Fruit fly (Drosophila melanogaster): ENCODE results near the gene Gr64b.

Gene Gr64b

dm6 chr3L:4003316-4003715 lies 25.1 kb upstream of the Gr64b start, which contains the start of gene CG14985:
Gene CG14985, plus strand, starts transcription at chr3L:4003474.
- TF ChIP-seq CG8159 (tag; optimal IDR thresholded peaks at IDR 0.05) = no peak
- TF ChIP-seq fd96Ca (GFP tag; IDR thresholded peaks at IDR 0.05) = no peak
- no peak for TF ChIP-seq CG12605 (GFP tag; IDR thresholded peaks at IDR 0.05)
- TF ChIP-seq rn (GFP tag; IDR thresholded peaks at IDR 0.05) = no peak
- no peak for TF ChIP-seq CG10348 (GFP tag; IDR thresholded peaks at IDR 0.05)
- no peak for TF ChIP-seq CG34367 (tag; optimal IDR thresholded peaks at IDR 0.05)
- TF ChIP-seq CG8301 (tag; optimal IDR thresholded peaks at IDR 0.05) = no peak
- TF ChIP-seq CG17806 (tag; optimal IDR thresholded peaks at IDR 0.05) = no peak
- no peak for TF ChIP-seq Ets98B (GFP tag; IDR thresholded peaks at IDR 0.05)
- TF ChIP-seq Pif1B (GFP tag; optimal IDR thresholded peaks at IDR 0.05) = no peak
- TF ChIP-seq CG9948 (tag; optimal IDR thresholded peaks at IDR 0.05) = no peak
- TF ChIP-seq D1 (tag; optimal IDR thresholded peaks at IDR 0.05) = no peak
- TF ChIP-seq CG13204 (GFP tag; optimal IDR thresholded peaks at IDR 0.05) = no peak
- no peak for TF ChIP-seq EcR (GFP tag; optimal IDR thresholded peaks at IDR 0.05)

dm6 chr3L:4007256-4007655 lies 21.1 kb upstream of the Gr64b start:
- TF ChIP-seq Pif1A (GFP tag; optimal IDR thresholded peaks at IDR 0.05) (no peak), CG4496 (GFP tag; IDR thresholded peaks at IDR 0.05) (no peak), CG14655 (GFP tag; optimal IDR thresholded peaks at IDR 0.05) (peak; percentile 6), CG17806 (tag; optimal IDR thresholded peaks at IDR 0.05) (no peak)

- peak; percentile 1 for TF ChIP-seq CG9948 (tag; optimal IDR thresholded peaks at IDR 0.05)
- TF ChIP-seq CG8301 (tag; optimal IDR thresholded peaks at IDR 0.05) = no peak
- TF ChIP-seq CG14655 (GFP tag; optimal IDR thresholded peaks at IDR 0.05) = peak; percentile 4
- peak; percentile 32 for TF ChIP-seq CG8159 (tag; optimal IDR thresholded peaks at IDR 0.05)
Observed at dm6 chr3L:4010122-4010521, 18.3 kb upstream of the Gr64b start.

- TF ChIP-seq CG17806 (tag; optimal IDR thresholded peaks at IDR 0.05) = peak; percentile 5
- TF ChIP-seq Snoo (tag; optimal IDR thresholded peaks at IDR 0.05) = no peak
- TF ChIP-seq CG8301 (tag; optimal IDR thresholded peaks at IDR 0.05) = peak; percentile 29
- TF ChIP-seq Pif1B (GFP tag; optimal IDR thresholded peaks at IDR 0.05) = peak; percentile 1
- peak; percentile 31 for TF ChIP-seq CG14655 (GFP tag; optimal IDR thresholded peaks at IDR 0.05)
- TF ChIP-seq fd96Ca (GFP tag; IDR thresholded peaks at IDR 0.05) = peak; percentile 57; the same call in 1 of the 3 replicates
- peak; percentile 44; the same call in 1 of the 2 replicates for TF ChIP-seq Ets98B (GFP tag; IDR thresholded peaks at IDR 0.05)
- TF ChIP-seq CG10348 (GFP tag; IDR thresholded peaks at IDR 0.05) = no peak
- peak; percentile 12 for TF ChIP-seq CG8159 (tag; optimal IDR thresholded peaks at IDR 0.05)
- no peak for TF ChIP-seq CG9948 (tag; optimal IDR thresholded peaks at IDR 0.05)
- TF ChIP-seq CG32121 (GFP tag; IDR thresholded peaks at IDR 0.05) = no peak
- TF ChIP-seq EcR (GFP tag; optimal IDR thresholded peaks at IDR 0.05) = no peak
- TF ChIP-seq CG15710 (tag; optimal IDR thresholded peaks at IDR 0.05) = peak; percentile 29
- TF ChIP-seq CG34367 (tag; optimal IDR thresholded peaks at IDR 0.05) = no peak
- TF ChIP-seq gl (tag; optimal IDR thresholded peaks at IDR 0.05) = no peak
- no peak for TF ChIP-seq CG12605 (GFP tag; IDR thresholded peaks at IDR 0.05)
- no peak for TF ChIP-seq rn (GFP tag; IDR thresholded peaks at IDR 0.05)
- TF ChIP-seq D1 (tag; optimal IDR thresholded peaks at IDR 0.05) = no peak
- TF ChIP-seq CG4496 (GFP tag; IDR thresholded peaks at IDR 0.05) = peak; percentile 46; the same call in 1 of the 3 replicates
- TF ChIP-seq CG13204 (GFP tag; optimal IDR thresholded peaks at IDR 0.05) = no peak
- peak; percentile 29 for TF ChIP-seq Pif1A (GFP tag; optimal IDR thresholded peaks at IDR 0.05)
Observed at dm6 chr3L:4014349-4014748, 14.1 kb upstream of the Gr64b start.

- no peak for TF ChIP-seq CG13204 (GFP tag; optimal IDR thresholded peaks at IDR 0.05)
- peak; percentile 29 for TF ChIP-seq CG15710 (tag; optimal IDR thresholded peaks at IDR 0.05)
- TF ChIP-seq CG14655 (GFP tag; optimal IDR thresholded peaks at IDR 0.05) = peak; percentile 52
- peak; percentile 1 for TF ChIP-seq CG34367 (tag; optimal IDR thresholded peaks at IDR 0.05)
- TF ChIP-seq EcR (GFP tag; optimal IDR thresholded peaks at IDR 0.05) = no peak
- peak; percentile 24 for TF ChIP-seq CG8159 (tag; optimal IDR thresholded peaks at IDR 0.05)
- peak; percentile 26; the same call in 1 of the 2 replicates for TF ChIP-seq CG12605 (GFP tag; IDR thresholded peaks at IDR 0.05)
- peak; percentile 16 for TF ChIP-seq CG17806 (tag; optimal IDR thresholded peaks at IDR 0.05)
- peak; percentile 21 for TF ChIP-seq CG9948 (tag; optimal IDR thresholded peaks at IDR 0.05)
- peak; percentile 58; the same call in 1 of the 3 replicates for TF ChIP-seq fd96Ca (GFP tag; IDR thresholded peaks at IDR 0.05)
- no peak for TF ChIP-seq D1 (tag; optimal IDR thresholded peaks at IDR 0.05)
- TF ChIP-seq Ets98B (GFP tag; IDR thresholded peaks at IDR 0.05) = peak; percentile 58
- peak; percentile 24 for TF ChIP-seq CG8301 (tag; optimal IDR thresholded peaks at IDR 0.05)
Observed at dm6 chr3L:4016754-4017153, 11.7 kb upstream of the Gr64b start.

dm6 chr3L:4018228-4018928 lies 10.0 kb upstream of the Gr64b start, which contains the start of gene FoxL1:
Gene FoxL1, plus strand, starts transcription at chr3L:4018878.
- TF ChIP-seq rn (GFP tag; IDR thresholded peaks at IDR 0.05) (no peak), CG32121 (GFP tag; IDR thresholded peaks at IDR 0.05) (no peak), CG8159 (tag; optimal IDR thresholded peaks at IDR 0.05) (peak; percentile 15), CG12605 (GFP tag; IDR thresholded peaks at IDR 0.05) (no peak), CG15710 (tag; optimal IDR thresholded peaks at IDR 0.05) (no peak), CG4496 (GFP tag; IDR thresholded peaks at IDR 0.05) (no peak), Pif1A (GFP tag; optimal IDR thresholded peaks at IDR 0.05) (no peak), CG14655 (GFP tag; optimal IDR thresholded peaks at IDR 0.05) (no peak)

Data from whole organism, pupa.